Fruit fly (Drosophila melanogaster): Measurements from ENCODE around the gene CG3434.

CG3434 gene

DNA sequence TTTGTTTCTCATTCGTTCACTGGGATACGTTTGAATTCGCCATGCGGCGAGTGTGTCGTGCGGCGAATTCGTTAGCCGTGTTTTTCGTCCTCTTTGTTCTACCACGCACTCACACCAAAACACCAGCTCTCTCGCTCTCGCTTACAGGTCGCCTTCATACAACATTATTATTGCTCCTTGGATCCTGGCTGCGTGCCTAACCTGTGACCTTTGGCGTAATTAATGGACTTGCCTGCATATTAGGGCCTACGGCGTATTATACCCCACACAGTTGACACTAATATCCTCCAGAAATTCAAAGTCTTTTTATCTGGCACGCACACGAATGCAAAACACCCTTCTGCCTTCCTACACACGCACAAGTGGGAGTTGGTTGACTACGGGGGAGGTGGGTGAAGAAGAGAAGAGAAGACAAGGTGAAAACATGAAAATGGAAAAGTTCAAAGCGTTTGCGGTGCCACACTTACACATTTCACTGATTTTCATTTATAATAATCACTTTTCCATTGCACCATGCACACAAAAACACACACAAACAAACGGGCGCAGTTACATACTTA, 50.5 kb downstream of the CG3434 start:
- no peak for TF ChIP-seq CG4496 (GFP tag; IDR thresholded peaks at IDR 0.05)
- no peak for TF ChIP-seq D1 (tag; optimal IDR thresholded peaks at IDR 0.05)
- no peak for TF ChIP-seq gl (tag; optimal IDR thresholded peaks at IDR 0.05)
- no peak for TF ChIP-seq fd96Ca (GFP tag; IDR thresholded peaks at IDR 0.05)
- no peak for TF ChIP-seq CG34367 (tag; optimal IDR thresholded peaks at IDR 0.05)
- TF ChIP-seq CG15710 (tag; optimal IDR thresholded peaks at IDR 0.05), result no peak
- no peak for TF ChIP-seq CG12605 (GFP tag; IDR thresholded peaks at IDR 0.05)
- TF ChIP-seq EcR (GFP tag; optimal IDR thresholded peaks at IDR 0.05), result no peak
- TF ChIP-seq CG9948 (tag; optimal IDR thresholded peaks at IDR 0.05), result no peak
- TF ChIP-seq CG10348 (GFP tag; IDR thresholded peaks at IDR 0.05), result no peak
- TF ChIP-seq Ets98B (GFP tag; IDR thresholded peaks at IDR 0.05), result no peak
- no peak for TF ChIP-seq CG8159 (tag; optimal IDR thresholded peaks at IDR 0.05)
- no peak for TF ChIP-seq CG17806 (tag; optimal IDR thresholded peaks at IDR 0.05)
- TF ChIP-seq CG14655 (GFP tag; optimal IDR thresholded peaks at IDR 0.05), result no peak
- no peak for TF ChIP-seq Snoo (tag; optimal IDR thresholded peaks at IDR 0.05)
- TF ChIP-seq rn (GFP tag; IDR thresholded peaks at IDR 0.05), result no peak
- TF ChIP-seq CG8301 (tag; optimal IDR thresholded peaks at IDR 0.05), result no peak
- no peak for TF ChIP-seq Pif1A (GFP tag; optimal IDR thresholded peaks at IDR 0.05)
- no peak for TF ChIP-seq Pif1B (GFP tag; optimal IDR thresholded peaks at IDR 0.05)
- TF ChIP-seq CG13204 (GFP tag; optimal IDR thresholded peaks at IDR 0.05), result no peak

Measured in whole organism, pupa.